Worm (Caenorhabditis elegans) whole organism, L2 larva: Measurements from ENCODE around the gene cwn-1.

Experiments used
- C34F6.9 ChIP-seq: fragments of 150-350 bp; optimal IDR thresholded peaks from 2 replicates; lab custom pipeline; 2014; ENCODE audit warnings: missing biosample characterization, missing genetic modification characterization
- ceh-82 ChIP-seq: fragments of 150-350 bp; optimal IDR thresholded peaks from 2 replicates; lab custom pipeline; 2014; ENCODE audit warnings: missing biosample characterization, missing genetic modification characterization
- dmd-4 ChIP-seq: sonication (generic microtip); optimal IDR thresholded peaks from 2 replicates; lab custom pipeline; 2017; ENCODE audit warnings: missing biosample characterization, missing genetic modification characterization
- elt-3 ChIP-seq: sonication (generic microtip); optimal IDR thresholded peaks from 2 replicates; lab custom pipeline; 2017; ENCODE audit warnings: missing biosample characterization, missing genetic modification characterization
- gmeb-1 ChIP-seq: fragments of 150-350 bp; optimal IDR thresholded peaks from 2 replicates; lab custom pipeline; 2014; ENCODE audit warnings: missing biosample characterization, missing genetic modification characterization
- lin-11 ChIP-seq: fragments of 150-350 bp; sonication (generic microtip); optimal IDR thresholded peaks from 2 replicates; lab custom pipeline; 2014; ENCODE audit warnings: missing biosample characterization, missing genetic modification characterization, inconsistent platforms, mixed read lengths
- lin-13 ChIP-seq: fragments of 150-350 bp; optimal IDR thresholded peaks from 2 replicates; lab custom pipeline; 2014; ENCODE audit warnings: missing biosample characterization, missing genetic modification reagents, missing genetic modification characterization
- lsy-2 ChIP-seq, 2 experiments: fragments of 150-350 bp in 1 of 2; sonication (generic microtip) in 1 of 2; optimal IDR thresholded peaks; 2 replicates each; lab custom pipeline; 2014 to 2017; ENCODE audit warnings: missing biosample characterization in 2 of 2, missing genetic modification characterization in 2 of 2
- nhr-23 ChIP-seq: fragments of 150-350 bp; optimal IDR thresholded peaks from 2 replicates; lab custom pipeline; 2014; ENCODE audit warnings: missing biosample characterization, missing genetic modification reagents, missing genetic modification characterization
- nhr-237 ChIP-seq: fragments of 150-350 bp; optimal IDR thresholded peaks from 2 replicates; lab custom pipeline; 2014; ENCODE audit warnings: missing biosample characterization, missing genetic modification characterization
- zag-1 ChIP-seq: fragments of 150-350 bp; optimal IDR thresholded peaks from 2 replicates; lab custom pipeline; 2014; ENCODE audit warnings: missing biosample characterization, missing genetic modification characterization
- ztf-11 ChIP-seq: sonication (generic microtip); optimal IDR thresholded peaks from 2 replicates; lab custom pipeline; 2017; ENCODE audit warnings: missing biosample characterization, missing genetic modification characterization
- ztf-4 ChIP-seq: fragments of 150-350 bp; optimal IDR thresholded peaks from 2 replicates; lab custom pipeline; 2014; ENCODE audit warnings: missing biosample characterization, missing genetic modification characterization

- TF ChIP-seq dmd-4 (tag; lab: Kevin White, UChicago) = no peak
- no peak for TF ChIP-seq C34F6.9 (tag; lab: Kevin White, UChicago)
- no peak for TF ChIP-seq nhr-237 (tag; lab: Kevin White, UChicago)
- no peak for TF ChIP-seq ztf-11 (tag; lab: Kevin White, UChicago)
- no peak for TF ChIP-seq lin-13 (GFP tag; lab: Kevin White, UChicago)
- no peak for TF ChIP-seq nhr-23 (tag; lab: Kevin White, UChicago)
- no peak for TF ChIP-seq elt-3 (tag; lab: Kevin White, UChicago)
- TF ChIP-seq ceh-82 (tag; lab: Kevin White, UChicago) = no peak
- TF ChIP-seq zag-1 (tag; lab: Kevin White, UChicago) = no peak
- no peak for TF ChIP-seq ztf-4 (tag; lab: Kevin White, UChicago)
- TF ChIP-seq gmeb-1 (tag; lab: Kevin White, UChicago) = no peak
- peak; percentile 21 for TF ChIP-seq lin-11 (tag; lab: Kevin White, UChicago)
- TF ChIP-seq lsy-2 (tag; optimal IDR thresholded peaks at IDR 0.05; lab: Kevin White, UChicago) = no peak
Observed at ce11 chrII:158004-158731, 24.8 kb upstream of the cwn-1 start.
